Fruit fly (Drosophila melanogaster) S2 (cell line): Measurements from ENCODE around the gene mtSSB.

Experiments used
- CG8478 ChIP-seq: fragments of >200 bp; optimal IDR thresholded peaks from 2 replicates; lab custom pipeline; 2018
- CTCF ChIP-seq, 2 experiments: fragments of >200 bp; optimal IDR thresholded peaks; 2 replicates each; lab custom pipeline; 2018

DNA sequence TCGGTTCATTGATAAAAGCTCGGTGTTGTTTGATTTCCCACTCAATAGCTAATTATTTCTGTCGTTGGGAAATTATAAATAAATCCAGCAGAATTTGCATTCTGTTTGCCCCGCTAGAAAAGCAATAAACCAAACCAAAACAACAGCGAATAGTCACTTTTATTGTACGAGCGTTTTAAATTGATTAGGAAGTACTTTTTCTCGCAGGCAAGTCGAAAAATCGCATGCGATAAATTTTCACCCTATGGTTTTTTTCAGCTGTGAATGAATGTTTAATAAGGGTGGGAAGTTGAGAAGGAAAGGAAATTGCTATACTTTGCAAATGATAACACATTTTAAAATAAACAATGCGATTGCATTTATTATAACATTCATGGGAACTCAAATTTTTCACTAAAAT, 49.0 kb downstream of the mtSSB start:
- no peak for TF ChIP-seq CTCF (optimal IDR thresholded peaks at IDR 0.05; lab: Kevin White, UChicago)
- no peak for TF ChIP-seq CG8478 (lab: Kevin White, UChicago)
